Fruit fly (Drosophila melanogaster): Measurements from ENCODE around the gene psidin.
A peak's percentile ranks its signal among the peaks of the same experiment; 100 is the strongest.

psidin gene

DNA sequence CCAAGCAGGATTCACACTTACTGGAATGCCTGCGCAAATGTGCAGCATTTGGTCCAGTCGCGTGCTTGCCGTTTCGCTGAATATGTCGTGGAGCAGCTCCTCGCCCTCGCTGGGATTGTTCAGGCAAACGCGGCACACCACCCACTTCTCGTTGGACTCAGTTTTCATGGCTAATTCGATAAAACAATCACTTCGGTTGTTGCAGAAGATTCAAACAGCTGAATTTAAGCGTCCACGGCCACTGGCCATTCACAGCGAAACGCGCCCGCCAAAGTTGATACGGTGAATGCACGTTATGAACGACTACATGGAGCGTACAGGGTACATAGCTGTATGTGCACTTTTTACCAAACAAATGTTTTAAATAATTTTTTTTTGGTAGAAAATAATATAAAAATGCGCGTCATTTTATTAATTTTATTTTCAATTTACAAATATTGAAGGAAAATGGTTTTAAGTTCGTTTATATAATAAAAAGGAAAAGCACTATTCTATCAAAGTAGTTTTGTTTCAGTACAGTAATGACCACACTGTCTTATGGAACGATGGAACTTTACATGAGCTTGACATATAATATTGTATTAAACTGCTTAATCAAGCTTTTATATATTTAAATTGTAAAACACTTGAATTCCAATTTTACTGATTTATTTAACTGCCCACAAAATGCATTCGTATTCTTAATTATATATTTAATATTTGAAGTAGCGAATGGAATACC, 9.7 kb downstream of the psidin start, which contains the start of gene trem (continued):
- TF ChIP-seq NC2α (GFP tag; optimal IDR thresholded peaks at IDR 0.05) (no peak), TFAM (GFP tag; optimal IDR thresholded peaks at IDR 0.05) (no peak), Lpt (GFP tag; optimal IDR thresholded peaks at IDR 0.05) (no peak), CG32767 (GFP tag; IDR thresholded peaks at IDR 0.05) (no peak), sens-2 (GFP tag; IDR thresholded peaks at IDR 0.05) (no peak), Antp (GFP tag; optimal IDR thresholded peaks at IDR 0.05) (peak; percentile 10), CG16779 (GFP tag; IDR thresholded peaks at IDR 0.05) (0 out of 2 replicates have a peak, but pooled peaks have one; percentile 35), CG15601 (tag; optimal IDR thresholded peaks at IDR 0.05) (peak; percentile 55), sima (GFP tag; optimal IDR thresholded peaks at IDR 0.05) (no peak), lov (optimal IDR thresholded peaks at IDR 0.05) (no peak), lov (GFP tag; IDR thresholded peaks at IDR 0.05) (no peak), CG18476 (GFP tag; optimal IDR thresholded peaks at IDR 0.05) (peak; percentile 32), CG1647 (GFP tag; optimal IDR thresholded peaks at IDR 0.05) (no peak), amos (GFP tag; IDR thresholded peaks at IDR 0.05; ENCODE audit: partially characterized antibody) (no peak), CG9727 (GFP tag; optimal IDR thresholded peaks at IDR 0.05) (peak; percentile 88), Atf6 (GFP tag; IDR thresholded peaks at IDR 0.05) (peak; percentile 47; the same call in 1 of the 2 replicates), CoRest (tag; optimal IDR thresholded peaks at IDR 0.05) (peak; percentile 92), stc (GFP tag; IDR thresholded peaks at IDR 0.05) (no peak; the same call in 1 of the 2 replicates), shn (GFP tag; optimal IDR thresholded peaks at IDR 0.05) (peak; percentile 12), hb (GFP tag; IDR thresholded peaks at IDR 0.05; ENCODE audit: partially characterized antibody) (no peak), CG18764 (GFP tag; optimal IDR thresholded peaks at IDR 0.05) (peak; percentile 51), CG10979 (tag; optimal IDR thresholded peaks at IDR 0.05) (peak; percentile 63), Ssrp (tag; optimal IDR thresholded peaks at IDR 0.05) (peak; percentile 81), Lim3 (GFP tag; IDR thresholded peaks at IDR 0.05) (no peak; the same call in 1 of the 2 replicates), CG9609 (GFP tag; optimal IDR thresholded peaks at IDR 0.05) (peak; percentile 10), CG3407 (GFP tag; optimal IDR thresholded peaks at IDR 0.05) (peak; percentile 48), mirr (GFP tag; optimal IDR thresholded peaks at IDR 0.05) (no peak), nmo (GFP tag; optimal IDR thresholded peaks at IDR 0.05) (peak; percentile 88), CG17612 (GFP tag; IDR thresholded peaks at IDR 0.05) (0 out of 2 replicates have a peak, but pooled peaks have one; percentile 25), Hmr (GFP tag; optimal IDR thresholded peaks at IDR 0.05) (no peak), Deaf1 (tag; optimal IDR thresholded peaks at IDR 0.05) (no peak), Atf3 (GFP tag; optimal IDR thresholded peaks at IDR 0.05) (no peak), CG5245 (GFP tag; optimal IDR thresholded peaks at IDR 0.05) (no peak), ind (GFP tag; optimal IDR thresholded peaks at IDR 0.05) (peak; percentile 79), CG8388 (GFP tag; optimal IDR thresholded peaks at IDR 0.05) (peak; percentile 66), HHEX (GFP tag; optimal IDR thresholded peaks at IDR 0.05) (peak; percentile 69), Mad (GFP tag; optimal IDR thresholded peaks at IDR 0.05) (peak; percentile 3), scrt (GFP tag; optimal IDR thresholded peaks at IDR 0.05) (no peak), Atf-2 (GFP tag; optimal IDR thresholded peaks at IDR 0.05) (no peak), sr (GFP tag; IDR thresholded peaks at IDR 0.05) (no peak), H15 (GFP tag; IDR thresholded peaks at IDR 0.05) (peak; percentile 33; the same call in 1 of the 3 replicates), CG32772 (GFP tag; IDR thresholded peaks at IDR 0.05) (peak; percentile 67; the same call in 1 of the 2 replicates), pzg (GFP tag; optimal IDR thresholded peaks at IDR 0.05) (peak; percentile 24), CG12219 (GFP tag; optimal IDR thresholded peaks at IDR 0.05) (peak; percentile 20), crc (GFP tag; optimal IDR thresholded peaks at IDR 0.05) (no peak), chinmo (GFP tag; IDR thresholded peaks at IDR 0.05; ENCODE audit: partially characterized antibody) (no peak), Xbp1 (GFP tag; optimal IDR thresholded peaks at IDR 0.05) (peak; percentile 81), nom (GFP tag; optimal IDR thresholded peaks at IDR 0.05) (no peak), fd64A (GFP tag; optimal IDR thresholded peaks at IDR 0.05) (no peak), CG7928 (GFP tag; optimal IDR thresholded peaks at IDR 0.05) (no peak)

All from whole organism, embryonic.